Fruit fly (Drosophila melanogaster): ENCODE results near the gene Mi-2.
A peak's percentile ranks its signal among the peaks of the same experiment; 100 is the strongest.

Mi-2 gene

dm6 chr3L:19909234-19910053 is 571 bp downstream of the Mi-2 start (continued):
- TF ChIP-seq CG4282 (GFP tag; optimal IDR thresholded peaks at IDR 0.05) (no peak), CG17568 (GFP tag; optimal IDR thresholded peaks at IDR 0.05) (no peak), sug (tag; optimal IDR thresholded peaks at IDR 0.05) (peak; percentile 35), eve (GFP tag; optimal IDR thresholded peaks at IDR 0.05) (no peak), Mad (GFP tag; optimal IDR thresholded peaks at IDR 0.05) (no peak), CG15514 (GFP tag; optimal IDR thresholded peaks at IDR 0.05) (peak; percentile 63), pzg (GFP tag; optimal IDR thresholded peaks at IDR 0.05) (peak; percentile 88), fd3F (GFP tag; optimal IDR thresholded peaks at IDR 0.05) (no peak), ac (GFP tag; optimal IDR thresholded peaks at IDR 0.05) (no peak), lov (optimal IDR thresholded peaks at IDR 0.05) (no peak), lov (GFP tag; IDR thresholded peaks at IDR 0.05) (no peak), unc-4 (GFP tag; IDR thresholded peaks at IDR 0.05; ENCODE audit: partially characterized antibody) (no peak), CG7556 (GFP tag; optimal IDR thresholded peaks at IDR 0.05) (no peak), CG4424 (GFP tag; optimal IDR thresholded peaks at IDR 0.05) (no peak), D (optimal IDR thresholded peaks at IDR 0.05) (no peak), D (GFP tag; optimal IDR thresholded peaks at IDR 0.05) (no peak), CG18011 (GFP tag; optimal IDR thresholded peaks at IDR 0.05) (no peak), Elba2 (GFP tag; optimal IDR thresholded peaks at IDR 0.05) (peak; percentile 55), Gsc (GFP tag; IDR thresholded peaks at IDR 0.05) (no peak), CG5245 (GFP tag; optimal IDR thresholded peaks at IDR 0.05) (no peak), btn (GFP tag; optimal IDR thresholded peaks at IDR 0.05) (no peak), PHDP (tag; optimal IDR thresholded peaks at IDR 0.05) (peak; percentile 29), dpn (GFP tag; optimal IDR thresholded peaks at IDR 0.05) (no peak), CG12942 (GFP tag; optimal IDR thresholded peaks at IDR 0.05) (no peak), CG2202 (tag; optimal IDR thresholded peaks at IDR 0.05) (peak; percentile 15), Sox100B (GFP tag; optimal IDR thresholded peaks at IDR 0.05) (no peak), ERR (GFP tag; optimal IDR thresholded peaks at IDR 0.05) (no peak), CG9437 (GFP tag; optimal IDR thresholded peaks at IDR 0.05) (no peak), CG8290 (GFP tag; optimal IDR thresholded peaks at IDR 0.05) (no peak), CG8290 (tag; optimal IDR thresholded peaks at IDR 0.05) (no peak), nerfin-2 (GFP tag; IDR thresholded peaks at IDR 0.05; ENCODE audit: partially characterized antibody) (no peak), Atf-2 (GFP tag; optimal IDR thresholded peaks at IDR 0.05) (no peak), CG17361 (GFP tag; IDR thresholded peaks at IDR 0.05) (no peak; the same call in 2 of the 3 replicates), dan (GFP tag; IDR thresholded peaks at IDR 0.05) (no peak), CG34376 (GFP tag; optimal IDR thresholded peaks at IDR 0.05) (peak; percentile 44), CG2712 (tag; optimal IDR thresholded peaks at IDR 0.05) (peak; percentile 18), tgo (GFP tag; IDR thresholded peaks at IDR 0.05) (no peak), her (GFP tag; optimal IDR thresholded peaks at IDR 0.05) (peak; percentile 14), mam (GFP tag; optimal IDR thresholded peaks at IDR 0.05) (no peak), CG32532 (GFP tag; IDR thresholded peaks at IDR 0.05) (no peak), CG18764 (GFP tag; optimal IDR thresholded peaks at IDR 0.05) (no peak), gt (GFP tag; IDR thresholded peaks at IDR 0.05) (no peak), CG42726 (GFP tag; IDR thresholded peaks at IDR 0.05; ENCODE audit: partially characterized antibody) (no peak), tin (GFP tag; optimal IDR thresholded peaks at IDR 0.05) (no peak), CG13287 (GFP tag; IDR thresholded peaks at IDR 0.05; ENCODE audit: partially characterized antibody) (no peak; the same call in 1 of the 2 replicates), E2f2 (GFP tag; IDR thresholded peaks at IDR 0.05) (no peak), croc (GFP tag; conservative IDR thresholded peaks at IDR 0.05) (no peak), Atf3 (GFP tag; optimal IDR thresholded peaks at IDR 0.05) (no peak), row (GFP tag; IDR thresholded peaks at IDR 0.05) (peak; percentile 38; the same call in 1 of the 3 replicates), CTCF (GFP tag; optimal IDR thresholded peaks at IDR 0.05) (peak; percentile 9), CG10654 (GFP tag; optimal IDR thresholded peaks at IDR 0.05) (no peak), CG10462 (GFP tag; optimal IDR thresholded peaks at IDR 0.05) (no peak)

Data from whole organism, embryonic.